Worm (Caenorhabditis elegans) whole organism, L2 larva: Measurements from ENCODE around the gene F35D2.6.
A peak's percentile ranks its signal among the peaks of the same experiment; 100 is the strongest.

Source experiments
- C34F6.9 ChIP-seq: fragments of 150-350 bp; optimal IDR thresholded peaks from 2 replicates; lab custom pipeline; 2014; ENCODE audit warnings: missing biosample characterization, missing genetic modification characterization
- F13H6.1 ChIP-seq: sonication (generic microtip); optimal IDR thresholded peaks from 2 replicates; lab custom pipeline; 2016; ENCODE audit warnings: missing genetic modification characterization, missing compliant biosample characterization
- Y55F3AM.14 ChIP-seq: fragments of 200-800 bp; sonication (Bioruptor generic); optimal IDR thresholded peaks from 2 replicates; lab custom pipeline; 2018; ENCODE audit warnings: mild to moderate bottlenecking, missing genetic modification characterization, missing compliant biosample characterization
- aly-2 ChIP-seq: fragments of 150-350 bp; optimal IDR thresholded peaks from 2 replicates; lab custom pipeline; 2014; ENCODE audit warnings: missing biosample characterization, missing genetic modification characterization
- ama-1 ChIP-seq: fragments of 150-350 bp; optimal IDR thresholded peaks from 2 replicates; lab custom pipeline; 2018; ENCODE audit warnings: inconsistent platforms
- blmp-1 ChIP-seq: sonication (generic microtip); optimal IDR thresholded peaks from 2 replicates; lab custom pipeline; 2017; ENCODE audit warnings: missing genetic modification characterization, mild to moderate bottlenecking, missing compliant biosample characterization, antibody characterized with exemption, moderate library complexity; ENCODE audit not compliant: insufficient read depth
- crh-2 ChIP-seq: sonication (generic microtip); optimal IDR thresholded peaks from 2 replicates; lab custom pipeline; 2017; ENCODE audit warnings: missing biosample characterization, missing genetic modification characterization
- dmd-4 ChIP-seq: sonication (generic microtip); optimal IDR thresholded peaks from 2 replicates; lab custom pipeline; 2017; ENCODE audit warnings: missing biosample characterization, missing genetic modification characterization
- egl-27 ChIP-seq: sonication (generic microtip); optimal IDR thresholded peaks from 3 replicates; lab custom pipeline; 2017; ENCODE audit warnings: missing biosample characterization, missing genetic modification reagents, missing genetic modification characterization
- elt-3 ChIP-seq: sonication (generic microtip); optimal IDR thresholded peaks from 2 replicates; lab custom pipeline; 2017; ENCODE audit warnings: missing biosample characterization, missing genetic modification characterization
- fos-1 ChIP-seq: fragments of 150-350 bp; optimal IDR thresholded peaks from 2 replicates; lab custom pipeline; 2014; ENCODE audit warnings: missing biosample characterization, missing genetic modification characterization
- gmeb-1 ChIP-seq: fragments of 150-350 bp; optimal IDR thresholded peaks from 2 replicates; lab custom pipeline; 2014; ENCODE audit warnings: missing biosample characterization, missing genetic modification characterization
- lin-11 ChIP-seq: fragments of 150-350 bp; sonication (generic microtip); optimal IDR thresholded peaks from 2 replicates; lab custom pipeline; 2014; ENCODE audit warnings: missing biosample characterization, missing genetic modification characterization, inconsistent platforms, mixed read lengths
- lin-13 ChIP-seq: fragments of 150-350 bp; optimal IDR thresholded peaks from 2 replicates; lab custom pipeline; 2014; ENCODE audit warnings: missing biosample characterization, missing genetic modification reagents, missing genetic modification characterization
- lsy-2 ChIP-seq, 2 experiments: fragments of 150-350 bp in 1 of 2; sonication (generic microtip) in 1 of 2; optimal IDR thresholded peaks; 2 replicates each; lab custom pipeline; 2014 to 2017; ENCODE audit warnings: missing biosample characterization in 2 of 2, missing genetic modification characterization in 2 of 2
- mab-5 ChIP-seq: fragments of 150-350 bp; optimal IDR thresholded peaks from 2 replicates; lab custom pipeline; 2014; ENCODE audit warnings: missing biosample characterization, missing genetic modification characterization
- mbf-1 ChIP-seq: sonication (generic microtip); optimal IDR thresholded peaks from 2 replicates; lab custom pipeline; 2017; ENCODE audit warnings: missing biosample characterization, missing genetic modification characterization
- mdl-1 ChIP-seq, 2 experiments: fragments of 150-350 bp in 1 of 2; sonication (generic microtip) in 1 of 2; optimal IDR thresholded peaks; 2 replicates each; lab custom pipeline; 2017; ENCODE audit warnings: missing biosample characterization in 2 of 2, missing genetic modification characterization in 2 of 2
- nhr-10 ChIP-seq: sonication (generic microtip); optimal IDR thresholded peaks from 2 replicates; lab custom pipeline; 2017; ENCODE audit warnings: missing biosample characterization, missing genetic modification characterization
- nhr-11 ChIP-seq: fragments of 150-350 bp; optimal IDR thresholded peaks from 2 replicates; lab custom pipeline; 2014; ENCODE audit warnings: missing biosample characterization, missing genetic modification characterization
- nhr-129 ChIP-seq: fragments of 150-350 bp; optimal IDR thresholded peaks from 2 replicates; lab custom pipeline; 2014; ENCODE audit warnings: missing biosample characterization, missing genetic modification characterization
- nhr-21 ChIP-seq: fragments of 150-350 bp; optimal IDR thresholded peaks from 2 replicates; lab custom pipeline; 2014; ENCODE audit warnings: missing biosample characterization, missing genetic modification characterization
- nhr-23 ChIP-seq: fragments of 150-350 bp; optimal IDR thresholded peaks from 2 replicates; lab custom pipeline; 2014; ENCODE audit warnings: missing biosample characterization, missing genetic modification reagents, missing genetic modification characterization
- nhr-237 ChIP-seq: fragments of 150-350 bp; optimal IDR thresholded peaks from 2 replicates; lab custom pipeline; 2014; ENCODE audit warnings: missing biosample characterization, missing genetic modification characterization
- nhr-25 ChIP-seq: fragments of 150-350 bp; sonication (generic microtip); optimal IDR thresholded peaks from 3 replicates; lab custom pipeline; 2014; ENCODE audit warnings: missing biosample characterization, missing genetic modification characterization
- nhr-6 ChIP-seq: fragments of 150-350 bp; optimal IDR thresholded peaks from 2 replicates; lab custom pipeline; 2014; ENCODE audit warnings: missing biosample characterization, missing genetic modification characterization
- nhr-77 ChIP-seq: fragments of 150-350 bp; optimal IDR thresholded peaks from 2 replicates; lab custom pipeline; 2014; ENCODE audit warnings: missing biosample characterization, missing genetic modification characterization
- peb-1 ChIP-seq: fragments of 150-350 bp; optimal IDR thresholded peaks from 2 replicates; lab custom pipeline; 2014; ENCODE audit warnings: missing biosample characterization, missing genetic modification characterization
- sem-4 ChIP-seq: fragments of 150-350 bp; optimal IDR thresholded peaks from 2 replicates; lab custom pipeline; 2014; ENCODE audit warnings: missing biosample characterization, missing genetic modification reagents, missing genetic modification characterization
- skn-1 ChIP-seq: sonication (generic microtip); optimal IDR thresholded peaks from 2 replicates; lab custom pipeline; 2017; ENCODE audit warnings: missing biosample characterization, missing genetic modification characterization
- sma-3 ChIP-seq: sonication (generic microtip); optimal IDR thresholded peaks from 2 replicates; lab custom pipeline; 2016; ENCODE audit warnings: missing genetic modification reagents, missing genetic modification characterization, missing compliant biosample characterization
- sma-9 ChIP-seq, 2 experiments: fragments of 150-350 bp in 1 of 2; sonication (generic microtip) in 1 of 2; optimal IDR thresholded peaks; 2 replicates each; lab custom pipeline; 2014 to 2016; ENCODE audit warnings: missing genetic modification characterization in 2 of 2, mild to moderate bottlenecking in 1 of 2, missing biosample characterization in 1 of 2, missing compliant biosample characterization in 1 of 2, missing genetic modification reagents in 1 of 2, moderate library complexity in 1 of 2
- snpc-4 ChIP-seq: fragments of 150-350 bp; optimal IDR thresholded peaks from 2 replicates; lab custom pipeline; 2014; ENCODE audit warnings: missing biosample characterization, missing genetic modification characterization
- unc-55 ChIP-seq: fragments of 150-350 bp; sonication (generic microtip); optimal IDR thresholded peaks from 3 replicates; lab custom pipeline; 2014; ENCODE audit warnings: missing biosample characterization, missing genetic modification reagents, missing genetic modification characterization
- unc-62 ChIP-seq: fragments of 150-350 bp; optimal IDR thresholded peaks from 2 replicates; lab custom pipeline; 2014; ENCODE audit warnings: missing biosample characterization, missing genetic modification reagents, missing genetic modification characterization
- zag-1 ChIP-seq: fragments of 150-350 bp; optimal IDR thresholded peaks from 2 replicates; lab custom pipeline; 2014; ENCODE audit warnings: missing biosample characterization, missing genetic modification characterization
- ztf-4 ChIP-seq: fragments of 150-350 bp; optimal IDR thresholded peaks from 2 replicates; lab custom pipeline; 2014; ENCODE audit warnings: missing biosample characterization, missing genetic modification characterization

Gene F35D2.6

DNA sequence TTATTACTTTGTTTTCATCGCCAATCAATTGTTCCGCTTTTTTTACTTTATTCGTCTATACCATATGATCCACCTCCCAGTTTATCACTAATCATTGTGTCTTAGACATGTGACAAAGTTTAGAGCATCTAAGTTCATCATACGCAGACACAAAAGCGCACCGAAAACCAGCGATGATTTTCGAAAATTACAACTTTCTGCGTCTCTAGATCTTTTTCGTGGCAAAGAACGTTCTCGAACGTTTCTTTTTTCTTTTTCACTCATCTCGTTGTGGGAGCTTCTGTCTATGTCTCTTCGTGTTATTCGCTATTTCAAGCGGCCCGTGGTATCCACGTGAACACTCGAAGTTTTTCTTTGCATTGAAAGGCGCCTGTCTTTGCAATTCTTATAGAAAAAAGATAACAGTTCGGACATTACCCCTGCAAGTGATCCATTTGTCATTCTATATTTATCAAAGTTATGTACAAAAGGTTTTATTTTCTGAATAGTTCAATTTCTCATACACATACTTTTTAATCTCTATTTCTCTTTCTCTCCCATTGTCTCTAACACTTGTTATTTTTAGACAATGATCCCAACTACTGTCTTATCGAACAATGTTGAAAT is 48.3 kb upstream of the F35D2.6 start, which contains the start of gene ZK1290.5:
Gene ZK1290.5 (plus strand): TSS at position 566 of the 606 bp plus-strand sequence.
- TF ChIP-seq blmp-1 (tag; lab: Kevin White, UChicago) (peak; percentile 71), peb-1 (tag; lab: Kevin White, UChicago) (no peak), egl-27 (tag; lab: Kevin White, UChicago) (peak; percentile 92), C34F6.9 (tag; lab: Kevin White, UChicago) (peak; percentile 96), mbf-1 (tag; lab: Kevin White, UChicago) (no peak), zag-1 (tag; lab: Kevin White, UChicago) (peak; percentile 53), unc-62 (GFP tag; lab: Kevin White, UChicago) (peak; percentile 18), sma-9 (GFP tag; optimal IDR thresholded peaks at IDR 0.05; lab: Kevin White, UChicago) (peak; percentile 98), sma-9 (tag; optimal IDR thresholded peaks at IDR 0.05; lab: Kevin White, UChicago) (peak; percentile 18), mab-5 (tag; lab: Kevin White, UChicago) (peak; percentile 27), nhr-237 (no peak), skn-1 (tag; lab: Kevin White, UChicago) (peak; percentile 62), sem-4 (tag; lab: Kevin White, UChicago) (peak; percentile 79), crh-2 (tag; lab: Kevin White, UChicago) (peak; percentile 98), aly-2 (tag; lab: Kevin White, UChicago) (no peak), nhr-21 (tag; lab: Kevin White, UChicago) (peak; percentile 94), lin-13 (GFP tag; lab: Kevin White, UChicago) (peak; percentile 47), Y55F3AM.14 (GFP tag; lab: Kevin White, UChicago) (peak; percentile 69), nhr-6 (peak; percentile 84), nhr-129 (peak; percentile 93), nhr-25 (tag; lab: Kevin White, UChicago) (peak; percentile 91), lsy-2 (tag; optimal IDR thresholded peaks at IDR 0.05; lab: Kevin White, UChicago) (peak; percentile 28 to 89), unc-55 (GFP tag; lab: Kevin White, UChicago) (peak; percentile 68), nhr-10 (tag; lab: Kevin White, UChicago) (peak; percentile 52), dmd-4 (tag; lab: Kevin White, UChicago) (no peak), ama-1 (lab: Kevin White, UChicago) (no peak), F13H6.1 (peak; percentile 95), sma-3 (GFP tag; lab: Kevin White, UChicago) (peak; percentile 97), fos-1 (tag; lab: Kevin White, UChicago) (peak; percentile 87), snpc-4 (tag; lab: Kevin White, UChicago) (peak; percentile 18), mdl-1 (tag; optimal IDR thresholded peaks at IDR 0.05; lab: Kevin White, UChicago) (peak; percentile 74 to 90), nhr-23 (tag; lab: Kevin White, UChicago) (no peak), gmeb-1 (tag; lab: Kevin White, UChicago) (peak; percentile 62), ztf-4 (tag; lab: Kevin White, UChicago) (peak; percentile 84)
- TF ChIP-seq, all 48 proteins: peak for 26

DNA sequence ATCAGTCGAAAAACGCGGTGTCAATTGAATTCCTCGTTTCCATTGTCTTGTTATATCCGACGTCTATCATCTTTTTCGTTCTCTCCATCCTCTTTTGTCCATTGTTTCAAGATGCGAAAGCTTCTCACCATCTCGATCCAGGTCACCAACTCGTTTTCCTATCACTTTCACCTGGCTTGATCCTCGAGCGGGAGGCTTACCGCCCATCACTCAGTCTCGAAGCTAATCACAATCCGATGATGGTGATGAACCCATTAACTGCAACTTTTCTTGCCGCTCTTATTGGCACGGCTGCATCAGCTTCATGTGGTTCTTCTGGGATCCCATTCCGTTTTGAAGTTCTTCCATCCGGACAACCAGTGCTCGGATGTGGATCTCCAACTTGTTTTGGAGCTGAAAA is 46.6 kb upstream of the F35D2.6 start, which contains the start of gene wrt-1:
Gene wrt-1 (plus strand): TSS at position 53 of the 400 bp plus-strand sequence.
- TF ChIP-seq blmp-1 (tag; lab: Kevin White, UChicago) = peak; percentile 5
- no peak for TF ChIP-seq skn-1 (tag; lab: Kevin White, UChicago)
- TF ChIP-seq crh-2 (tag; lab: Kevin White, UChicago) = no peak
- no peak for TF ChIP-seq nhr-11 (tag; lab: Kevin White, UChicago)
- TF ChIP-seq lin-13 (GFP tag; lab: Kevin White, UChicago) = no peak
- TF ChIP-seq lin-11 (tag; lab: Kevin White, UChicago) = no peak
- peak; percentile 12 for TF ChIP-seq nhr-21 (tag; lab: Kevin White, UChicago)
- no peak for TF ChIP-seq fos-1 (tag; lab: Kevin White, UChicago)
- no peak for TF ChIP-seq lsy-2 (tag; optimal IDR thresholded peaks at IDR 0.05; lab: Kevin White, UChicago)
- TF ChIP-seq snpc-4 (tag; lab: Kevin White, UChicago) = no peak

DNA sequence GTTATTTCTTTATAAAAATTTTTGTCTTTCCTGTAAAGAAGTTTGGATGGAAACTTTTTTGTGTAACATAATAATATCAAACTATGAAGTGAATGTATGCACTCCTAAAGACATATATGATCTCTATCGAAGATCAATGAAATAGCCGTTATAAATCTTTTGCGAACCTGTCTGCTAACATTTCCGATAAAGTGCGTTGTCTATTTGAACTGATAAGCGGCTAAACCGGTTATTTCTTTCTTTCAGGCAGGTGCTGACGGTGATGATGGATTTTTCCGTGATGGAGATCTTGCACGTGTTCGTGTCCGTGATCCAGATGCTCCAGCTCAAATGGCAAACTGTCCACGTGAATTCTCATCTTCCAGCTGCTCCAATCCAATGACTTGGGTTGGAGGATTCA is 46.0 kb upstream of the F35D2.6 start:
- TF ChIP-seq sma-9 (GFP tag; optimal IDR thresholded peaks at IDR 0.05; lab: Kevin White, UChicago) (peak; percentile 54), sma-9 (tag; optimal IDR thresholded peaks at IDR 0.05; lab: Kevin White, UChicago) (no peak), nhr-77 (tag; lab: Kevin White, UChicago) (no peak), zag-1 (tag; lab: Kevin White, UChicago) (no peak), nhr-21 (tag; lab: Kevin White, UChicago) (peak; percentile 51), dmd-4 (tag; lab: Kevin White, UChicago) (no peak), elt-3 (no peak), nhr-25 (tag; lab: Kevin White, UChicago) (peak; percentile 29)
- TF ChIP-seq, all 48 proteins: peak for 3
